Worm (Caenorhabditis elegans) whole organism, L1 larva: ENCODE measurements around the gene srz-63.

Experiments used
- blmp-1 ChIP-seq: fragments of 150-350 bp; optimal IDR thresholded peaks from 2 replicates; lab custom pipeline; 2014; ENCODE audit warnings: missing biosample characterization, missing genetic modification characterization
- ceh-82 ChIP-seq, 3 experiments: fragments of 150-350 bp in 1 of 3; sonication (generic microtip) in 2 of 3; optimal IDR thresholded peaks; 2 replicates each; lab custom pipeline; 2014 to 2017; ENCODE audit warnings: missing biosample characterization in 3 of 3, missing genetic modification characterization in 3 of 3
- efl-3 ChIP-seq: fragments of 200-800 bp; sonication (Bioruptor generic); optimal IDR thresholded peaks from 2 replicates; lab custom pipeline; 2018; ENCODE audit warnings: mild to moderate bottlenecking, missing genetic modification characterization, missing compliant biosample characterization
- ztf-11 ChIP-seq, 2 experiments: sonication (generic microtip); optimal IDR thresholded peaks; 2 replicates each; lab custom pipeline; 2016 to 2017; ENCODE audit warnings: missing genetic modification characterization in 2 of 2, missing biosample characterization in 1 of 2, missing compliant biosample characterization in 1 of 2

DNA sequence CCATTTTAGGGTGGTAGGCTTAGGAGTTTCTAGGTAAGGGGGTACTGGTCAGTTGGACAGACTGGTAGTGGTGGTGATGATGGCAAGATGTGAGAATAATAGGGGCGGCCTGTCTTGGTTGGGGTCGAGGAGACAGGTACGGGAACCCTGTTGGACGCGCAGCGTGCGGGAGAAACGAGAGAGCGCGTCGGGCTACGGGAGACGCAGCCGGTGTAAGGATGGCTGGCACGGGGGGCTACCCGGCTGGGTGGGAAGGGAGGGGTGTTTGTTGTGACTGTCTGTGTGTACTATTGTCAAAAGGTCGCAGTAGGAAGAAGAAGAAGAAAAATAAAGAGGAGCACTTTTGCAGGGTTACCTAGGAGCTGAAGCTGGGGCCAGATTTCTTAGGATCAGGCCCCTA, 42.0 kb upstream of the srz-63 start:
- TF ChIP-seq blmp-1 (tag; lab: Kevin White, UChicago) = peak; percentile 30
- TF ChIP-seq ceh-82 (tag; optimal IDR thresholded peaks at IDR 0.05; lab: Kevin White, UChicago) = no peak
- TF ChIP-seq ztf-11 (tag; optimal IDR thresholded peaks at IDR 0.05; lab: Kevin White, UChicago) = no peak
- TF ChIP-seq efl-3 = no peak
